Worm (Caenorhabditis elegans) whole organism, L4/young adult: ENCODE measurements around the gene K09E9.3.

ENCODE experiments used
- W03F9.2 ChIP-seq: fragments of 150-350 bp; optimal IDR thresholded peaks from 2 replicates; lab custom pipeline; 2014; ENCODE audit warnings: missing biosample characterization, missing genetic modification characterization
- dao-5 ChIP-seq: sonication (generic microtip); optimal IDR thresholded peaks from 2 replicates; lab custom pipeline; 2016; ENCODE audit warnings: missing genotype, missing genetic modification characterization, moderate library complexity, missing compliant biosample characterization
- him-1 ChIP-seq: sonication (generic microtip); optimal IDR thresholded peaks from 2 replicates; lab custom pipeline; 2016; ENCODE audit warnings: missing genotype, missing genetic modification reagents, missing genetic modification characterization, missing compliant biosample characterization

DNA sequence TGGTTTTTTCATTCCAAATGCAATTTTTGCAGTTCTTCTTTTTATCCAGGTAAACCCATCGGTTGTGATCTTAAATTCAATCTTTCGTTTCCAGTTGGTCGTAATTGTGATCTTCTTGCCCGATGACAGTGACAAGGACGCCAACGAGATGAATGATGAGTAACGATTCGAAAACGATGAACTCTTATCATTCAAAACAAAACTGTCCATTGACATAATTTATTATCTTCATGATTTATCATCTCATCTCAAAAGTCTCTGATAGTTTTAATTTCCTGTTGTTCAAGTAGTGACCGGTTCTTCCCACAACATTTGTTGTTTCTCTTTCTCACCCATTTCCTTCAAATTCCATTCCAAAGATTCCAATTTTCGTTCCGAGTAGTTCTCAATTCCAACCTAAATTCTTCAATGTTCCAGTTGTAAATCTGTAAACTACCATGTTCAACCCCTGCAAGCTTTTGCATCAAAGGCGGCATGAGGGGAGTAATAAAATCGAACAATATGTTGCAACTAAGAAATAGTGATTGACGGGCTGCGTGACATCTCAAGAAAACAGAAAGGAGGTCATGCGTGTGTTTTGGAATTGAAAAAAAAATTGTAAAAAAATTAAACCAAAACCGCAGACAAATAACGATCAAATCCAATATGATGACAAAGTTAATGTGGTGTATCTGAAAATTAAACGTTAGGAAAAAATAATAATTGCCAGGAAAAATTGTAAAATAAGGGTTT, 12.7 kb upstream of the K09E9.3 start:
- TF ChIP-seq him-1: no peak
- no peak for TF ChIP-seq W03F9.2
- TF ChIP-seq dao-5 (tag; lab: Kevin White, UChicago): no peak
